Fruit fly (Drosophila melanogaster) whole organism, adult: ENCODE measurements around the gene CG18304.

ENCODE experiments used
- Clk ChIP-seq: fragments of 200-800 bp; sonication (Bioruptor generic); optimal IDR thresholded peaks from 2 replicates; lab custom pipeline; 2017; ENCODE audit warnings: missing biosample characterization, missing genetic modification characterization
- Hr96 ChIP-seq: fragments of 200-800 bp; sonication (Bioruptor generic); optimal IDR thresholded peaks from 2 replicates; lab custom pipeline; 2016; ENCODE audit warnings: missing biosample characterization, missing genetic modification characterization
- cic ChIP-seq: fragments of 200-800 bp; sonication (Bioruptor generic); optimal IDR thresholded peaks from 2 replicates; lab custom pipeline; 2017; ENCODE audit warnings: missing biosample characterization, mild to moderate bottlenecking, missing genetic modification characterization, moderate library complexity
- cnc ChIP-seq, 2 experiments: fragments of >200 bp; optimal IDR thresholded peaks; 2 replicates each; lab custom pipeline; 2017
- kay ChIP-seq: fragments of 200-800 bp; sonication (Bioruptor generic); peaks from one replicate; lab custom pipeline; 2016; ENCODE audit warnings: missing biosample characterization, missing genetic modification characterization, borderline replicate concordance

DNA sequence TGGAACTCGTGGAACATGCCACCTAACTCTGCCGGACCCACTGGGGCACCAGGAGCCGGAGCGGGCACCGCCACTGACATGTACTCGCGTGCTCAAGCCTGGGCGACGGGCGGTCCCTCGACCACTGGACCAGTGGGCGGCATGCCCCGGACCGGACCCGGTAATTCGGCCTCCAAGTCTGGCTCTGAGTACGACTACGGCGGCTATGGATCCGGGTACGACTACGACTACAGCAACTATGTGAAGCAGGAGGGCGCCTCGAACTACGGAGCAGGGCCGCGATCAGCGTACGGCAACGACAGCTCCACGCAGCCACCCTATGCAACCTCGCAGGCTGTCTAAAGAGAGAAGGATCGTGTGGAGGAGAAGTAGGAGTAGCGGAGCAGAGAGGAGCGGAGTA, 17.5 kb downstream of the CG18304 start:
- TF ChIP-seq kay (GFP tag; lab: Kevin White, UChicago) (no peak), Hr96 (GFP tag; lab: Kevin White, UChicago) (no peak), cnc (optimal IDR thresholded peaks at IDR 0.05; lab: Kevin White, UChicago) (no peak), cic (GFP tag; lab: Kevin White, UChicago) (no peak), Clk (GFP tag; lab: Kevin White, UChicago) (no peak)
